Worm (Caenorhabditis elegans) whole organism, L4 larva: Measurements from ENCODE around the gene rhy-1.

Experiments
- D1046.2 ChIP-seq: fragments of 200-800 bp; sonication (Bioruptor generic); IDR thresholded peaks from 2 replicates; pipeline ENCODE4 v1.3.6; 2022; ENCODE audit warnings: missing genetic modification characterization, missing compliant biosample characterization
- ama-1 ChIP-seq: fragments of 150-350 bp; optimal IDR thresholded peaks from 2 replicates; lab custom pipeline; 2014; ENCODE audit warnings: inconsistent platforms, mixed read lengths
- jun-1 ChIP-seq: fragments of 150-350 bp; optimal IDR thresholded peaks from 2 replicates; lab custom pipeline; 2014; ENCODE audit warnings: missing biosample characterization, missing genetic modification reagents, missing genetic modification characterization
- lsy-2 ChIP-seq, 2 experiments: fragments of 150-350 bp in 1 of 2; sonication (generic microtip) in 1 of 2; optimal IDR thresholded peaks; 2 replicates each; lab custom pipeline; 2014 to 2017; ENCODE audit warnings: missing biosample characterization in 2 of 2, missing genetic modification characterization in 2 of 2
- nhr-237 ChIP-seq: sonication (generic microtip); optimal IDR thresholded peaks from 2 replicates; lab custom pipeline; 2017; ENCODE audit warnings: missing biosample characterization, missing genetic modification characterization
- nhr-42 ChIP-seq: fragments of 200-800 bp; sonication (Bioruptor generic); IDR thresholded peaks from 2 replicates; pipeline ENCODE4 v1.3.6; 2022; ENCODE audit warnings: missing genetic modification characterization, missing compliant biosample characterization
- saeg-2 ChIP-seq: fragments of 200-800 bp; sonication (Bioruptor generic); IDR thresholded peaks from 2 replicates; pipeline ENCODE4 v1.3.6; 2022; ENCODE audit warnings: missing genetic modification reagents, missing genetic modification characterization, missing compliant biosample characterization
- sdz-12 ChIP-seq: fragments of 200-800 bp; sonication (Bioruptor generic); optimal IDR thresholded peaks from 2 replicates; lab custom pipeline; 2018; ENCODE audit warnings: mild to moderate bottlenecking, missing genetic modification characterization, missing compliant biosample characterization
- vab-7 ChIP-seq: fragments of 200-800 bp; sonication (Bioruptor generic); IDR thresholded peaks from 2 replicates; pipeline ENCODE4 v1.3.6; 2022; ENCODE audit warnings: missing genetic modification reagents, missing genetic modification characterization, missing compliant biosample characterization
- zag-1 ChIP-seq: fragments of 150-350 bp; optimal IDR thresholded peaks from 2 replicates; lab custom pipeline; 2014; ENCODE audit warnings: missing biosample characterization, missing genetic modification characterization

DNA sequence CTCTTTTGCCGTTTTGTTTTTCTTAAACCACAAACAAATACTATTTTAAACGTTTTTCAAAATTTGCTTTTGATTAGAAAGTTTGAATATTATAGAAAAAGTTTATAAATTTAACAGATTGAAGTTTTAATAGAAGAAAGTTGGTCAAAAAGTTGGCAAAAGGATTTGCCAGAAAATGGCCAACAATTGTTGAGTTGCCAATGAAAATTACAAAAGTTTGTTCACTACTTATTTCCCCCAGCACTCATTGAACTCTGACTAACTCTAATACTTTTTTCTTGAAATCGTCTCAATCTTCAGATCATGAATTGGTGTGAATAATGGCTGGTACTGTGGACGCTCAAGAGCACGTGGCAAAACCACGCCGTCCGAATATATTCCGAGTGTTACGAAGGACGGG, 48.9 kb downstream of the rhy-1 start, which contains the start of gene ZK1067.4:
- TF ChIP-seq ama-1 (lab: Kevin White, UChicago), result no peak
- no peak for TF ChIP-seq saeg-2 (GFP tag; lab: Robert Waterston, UW)
- no peak for TF ChIP-seq vab-7 (GFP tag; lab: Robert Waterston, UW)
- TF ChIP-seq jun-1 (tag; lab: Kevin White, UChicago), result no peak
- TF ChIP-seq lsy-2 (tag; optimal IDR thresholded peaks at IDR 0.05; lab: Kevin White, UChicago), result no peak
- no peak for TF ChIP-seq nhr-237
- TF ChIP-seq D1046.2 (GFP tag; lab: Robert Waterston, UW), result no peak
- no peak for TF ChIP-seq sdz-12 (GFP tag; lab: Kevin White, UChicago)
- TF ChIP-seq zag-1 (tag; lab: Kevin White, UChicago), result no peak
- no peak for TF ChIP-seq nhr-42 (GFP tag; lab: Robert Waterston, UW)
